Fruit fly (Drosophila melanogaster) whole organism, embryonic: ENCODE data around the gene alpha-Est9.

Source experiments
- Adf1 ChIP-seq: fragments of 200-800 bp; sonication (Bioruptor generic); IDR thresholded peaks from 2 replicates; pipeline ENCODE4 v1.3.6; 2022; ENCODE audit warnings: missing biosample characterization, missing genetic modification characterization
- Bgb ChIP-seq: fragments of 200-800 bp; sonication (Bioruptor generic); IDR thresholded peaks from 2 replicates; pipeline ENCODE4 v1.3.6; 2022; ENCODE audit warnings: missing biosample characterization, missing genetic modification characterization; ENCODE audit not compliant: partially characterized antibody
- CG10321 ChIP-seq: fragments of 200-800 bp; sonication (Bioruptor generic); IDR thresholded peaks from 2 replicates; pipeline ENCODE4 v1.3.6; 2022; ENCODE audit warnings: missing biosample characterization, missing genetic modification characterization
- CG10959 ChIP-seq: fragments of 200-800 bp; sonication (Bioruptor generic); IDR thresholded peaks from 2 replicates; pipeline ENCODE4 v1.3.6; 2022; ENCODE audit warnings: missing biosample characterization, missing genetic modification characterization
- CG11247 ChIP-seq: fragments of 200-800 bp; sonication (Bioruptor generic); IDR thresholded peaks from 2 replicates; pipeline ENCODE4 v1.3.6; 2022; ENCODE audit warnings: missing biosample characterization, missing genetic modification characterization
- CG12942 ChIP-seq: fragments of 200-800 bp; sonication (Bioruptor generic); optimal IDR thresholded peaks from 3 replicates; lab custom pipeline; 2016; ENCODE audit warnings: missing biosample characterization, missing genetic modification characterization
- CG13775 ChIP-seq: fragments of 200-800 bp; sonication (Bioruptor generic); optimal IDR thresholded peaks from 3 replicates; lab custom pipeline; 2017; ENCODE audit warnings: missing biosample characterization, mild to moderate bottlenecking, missing genetic modification characterization
- CG13894 ChIP-seq: fragments of 200-800 bp; sonication (Bioruptor generic); optimal IDR thresholded peaks from 3 replicates; lab custom pipeline; 2018; ENCODE audit warnings: missing biosample characterization, mild to moderate bottlenecking, missing genetic modification characterization, moderate library complexity
- CG14860 ChIP-seq: fragments of 200-800 bp; sonication (Bioruptor generic); IDR thresholded peaks from 3 replicates; pipeline ENCODE4 v1.3.6; 2022; ENCODE audit warnings: missing biosample characterization, missing genetic modification characterization; ENCODE audit not compliant: partially characterized antibody
- CG15269 ChIP-seq: fragments of 200-800 bp; sonication (Bioruptor generic); optimal IDR thresholded peaks from 2 replicates; lab custom pipeline; 2018; ENCODE audit warnings: missing biosample characterization, mild to moderate bottlenecking, missing genetic modification characterization, moderate library complexity
- CG17328 ChIP-seq: fragments of 200-800 bp; sonication (Bioruptor generic); IDR thresholded peaks from 2 replicates; pipeline ENCODE4 v1.3.6; 2022; ENCODE audit warnings: missing biosample characterization, missing genetic modification characterization
- CG2199 ChIP-seq: fragments of 200-800 bp; sonication (Bioruptor generic); IDR thresholded peaks from 3 replicates; pipeline ENCODE4 v1.3.6; 2022; ENCODE audit warnings: missing biosample characterization, missing genetic modification characterization
- CG30403 ChIP-seq: fragments of 200-800 bp; sonication (Bioruptor generic); optimal IDR thresholded peaks from 3 replicates; lab custom pipeline; 2016; ENCODE audit warnings: missing biosample characterization, missing genetic modification characterization
- CG34224 ChIP-seq: fragments of 200-800 bp; sonication (Bioruptor generic); IDR thresholded peaks from 3 replicates; pipeline ENCODE4 v1.3.6; 2022; ENCODE audit warnings: missing biosample characterization, missing genetic modification characterization; ENCODE audit not compliant: partially characterized antibody
- CG34422 ChIP-seq: fragments of 200-800 bp; sonication (Bioruptor generic); IDR thresholded peaks from 3 replicates; pipeline ENCODE4 v1.3.6; 2022; ENCODE audit warnings: missing biosample characterization, missing genetic modification characterization
- CG4820 ChIP-seq: fragments of 200-800 bp; sonication (Bioruptor generic); optimal IDR thresholded peaks from 3 replicates; lab custom pipeline; 2016; ENCODE audit warnings: missing biosample characterization, missing genetic modification characterization
- CG4854 ChIP-seq: fragments of 200-800 bp; sonication (Bioruptor generic); optimal IDR thresholded peaks from 2 replicates; lab custom pipeline; 2016; ENCODE audit warnings: missing biosample characterization, missing genetic modification characterization, inconsistent platforms
- CG6791 ChIP-seq: fragments of 200-800 bp; sonication (Bioruptor generic); IDR thresholded peaks from 3 replicates; pipeline ENCODE4 v1.3.6; 2022; ENCODE audit warnings: missing biosample characterization, missing genetic modification characterization; ENCODE audit not compliant: partially characterized antibody
- CG7556 ChIP-seq: fragments of 200-800 bp; sonication (Bioruptor generic); optimal IDR thresholded peaks from 2 replicates; lab custom pipeline; 2017; ENCODE audit warnings: missing biosample characterization, mild to moderate bottlenecking, missing genetic modification characterization
- CG7963 ChIP-seq: fragments of 200-800 bp; sonication (Bioruptor generic); IDR thresholded peaks from 3 replicates; pipeline ENCODE4 v1.3.6; 2022; ENCODE audit warnings: missing biosample characterization, missing genetic modification characterization; ENCODE audit not compliant: partially characterized antibody
- CG9437 ChIP-seq: fragments of 200-800 bp; sonication (Bioruptor generic); optimal IDR thresholded peaks from 2 replicates; lab custom pipeline; 2018; ENCODE audit warnings: missing biosample characterization, mild to moderate bottlenecking, missing genetic modification characterization
- CG9817 ChIP-seq: fragments of 200-800 bp; sonication (Bioruptor generic); optimal IDR thresholded peaks from 2 replicates; lab custom pipeline; 2018; ENCODE audit warnings: missing biosample characterization, mild to moderate bottlenecking, missing genetic modification characterization, moderate library complexity
- Eip74EF ChIP-seq, 2 experiments: fragments of 200-800 bp in 1 of 2; fragments of >200 bp in 1 of 2; sonication (Bioruptor generic) in 1 of 2; optimal IDR thresholded peaks; 2 replicates each; lab custom pipeline; 2017 to 2019; ENCODE audit warnings: missing biosample characterization in 2 of 2, missing genetic modification characterization in 2 of 2, mild to moderate bottlenecking in 1 of 2, moderate library complexity in 1 of 2
- Elba2 ChIP-seq: fragments of 200-800 bp; sonication (Bioruptor generic); optimal IDR thresholded peaks from 3 replicates; lab custom pipeline; 2016; ENCODE audit warnings: missing biosample characterization, missing genetic modification characterization
- Fer2 ChIP-seq: fragments of 200-800 bp; sonication (Bioruptor generic); optimal IDR thresholded peaks from 2 replicates; lab custom pipeline; 2018; ENCODE audit warnings: missing biosample characterization, mild to moderate bottlenecking, missing genetic modification characterization, moderate library complexity
- Gsc ChIP-seq: fragments of 200-800 bp; sonication (Bioruptor generic); IDR thresholded peaks from 2 replicates; pipeline ENCODE4 v1.3.6; 2022; ENCODE audit warnings: missing biosample characterization, missing genetic modification characterization
- HLHmδ ChIP-seq: fragments of 200-800 bp; sonication (Bioruptor generic); optimal IDR thresholded peaks from 2 replicates; lab custom pipeline; 2018; ENCODE audit warnings: missing biosample characterization, mild to moderate bottlenecking, missing genetic modification characterization, moderate library complexity
- Mad ChIP-seq: fragments of 200-800 bp; sonication (Bioruptor generic); optimal IDR thresholded peaks from 2 replicates; lab custom pipeline; 2016; ENCODE audit warnings: missing biosample characterization, missing genetic modification characterization
- Ssrp ChIP-seq: fragments of 200-800 bp; sonication (Bioruptor generic); optimal IDR thresholded peaks from 2 replicates; lab custom pipeline; 2018; ENCODE audit warnings: missing biosample characterization, mild to moderate bottlenecking, missing genetic modification characterization, moderate library complexity
- Xrp1 ChIP-seq: fragments of 200-800 bp; sonication (Bioruptor generic); IDR thresholded peaks from 2 replicates; pipeline ENCODE4 v1.3.6; 2022; ENCODE audit warnings: missing biosample characterization, missing genetic modification characterization
- YL-1 ChIP-seq: fragments of 200-800 bp; sonication (Bioruptor generic); optimal IDR thresholded peaks from 3 replicates; lab custom pipeline; 2017; ENCODE audit warnings: missing biosample characterization, mild to moderate bottlenecking, missing genetic modification characterization
- ac ChIP-seq: fragments of 200-800 bp; sonication (Bioruptor generic); optimal IDR thresholded peaks from 3 replicates; lab custom pipeline; 2017; ENCODE audit warnings: missing biosample characterization, mild to moderate bottlenecking, missing genetic modification characterization
- ato ChIP-seq: fragments of 200-800 bp; sonication (Bioruptor generic); IDR thresholded peaks from 2 replicates; pipeline ENCODE4 v1.3.6; 2022; ENCODE audit warnings: missing biosample characterization, missing genetic modification characterization; ENCODE audit not compliant: partially characterized antibody
- btn ChIP-seq: fragments of 200-800 bp; sonication (Bioruptor generic); optimal IDR thresholded peaks from 2 replicates; lab custom pipeline; 2016; ENCODE audit warnings: missing biosample characterization, missing genetic modification characterization
- cad ChIP-seq: fragments of >200 bp; optimal IDR thresholded peaks from 2 replicates; lab custom pipeline; 2017; ENCODE audit warnings: missing biosample characterization, missing genetic modification characterization
- hb ChIP-seq: fragments of 200-800 bp; sonication (Bioruptor generic); IDR thresholded peaks from 3 replicates; pipeline ENCODE4 v1.3.6; 2022; ENCODE audit warnings: missing biosample characterization, missing genetic modification characterization; ENCODE audit not compliant: partially characterized antibody
- jing ChIP-seq: fragments of 200-800 bp; sonication (Bioruptor generic); optimal IDR thresholded peaks from 2 replicates; lab custom pipeline; 2018; ENCODE audit warnings: missing biosample characterization, mild to moderate bottlenecking, missing genetic modification characterization
- knrl ChIP-seq: fragments of 200-800 bp; sonication (Bioruptor generic); IDR thresholded peaks from 3 replicates; pipeline ENCODE4 v1.3.6; 2022; ENCODE audit warnings: missing biosample characterization, missing genetic modification characterization; ENCODE audit not compliant: partially characterized antibody
- pho ChIP-seq: fragments of 200-800 bp; sonication (Bioruptor generic); optimal IDR thresholded peaks from 2 replicates; lab custom pipeline; 2016; ENCODE audit warnings: missing biosample characterization, missing genetic modification characterization
- row ChIP-seq: fragments of 200-800 bp; sonication (Bioruptor generic); IDR thresholded peaks from 3 replicates; pipeline ENCODE4 v1.3.6; 2022; ENCODE audit warnings: missing biosample characterization, missing genetic modification characterization
- sens ChIP-seq: fragments of 200-800 bp; sonication (Bioruptor generic); peaks from one replicate; lab custom pipeline; 2016; ENCODE audit warnings: missing biosample characterization, missing genetic modification characterization
- sens-2 ChIP-seq: fragments of 200-800 bp; sonication (Bioruptor generic); IDR thresholded peaks from 2 replicates; pipeline ENCODE4 v1.3.6; 2022; ENCODE audit warnings: missing biosample characterization, missing genetic modification characterization
- sim ChIP-seq: fragments of 200-800 bp; sonication (Bioruptor generic); IDR thresholded peaks from 2 replicates; pipeline ENCODE4 v1.3.6; 2022; ENCODE audit warnings: missing biosample characterization, missing genetic modification characterization
- sqz ChIP-seq: fragments of 200-800 bp; sonication (Bioruptor generic); optimal IDR thresholded peaks from 3 replicates; lab custom pipeline; 2018; ENCODE audit warnings: missing biosample characterization, mild to moderate bottlenecking, missing genetic modification characterization
- unc-4 ChIP-seq: fragments of 200-800 bp; sonication (Bioruptor generic); IDR thresholded peaks from 2 replicates; pipeline ENCODE4 v1.3.6; 2022; ENCODE audit warnings: missing biosample characterization, missing genetic modification characterization; ENCODE audit not compliant: partially characterized antibody
- vnd ChIP-seq: fragments of 200-800 bp; sonication (Bioruptor generic); IDR thresholded peaks from 3 replicates; pipeline ENCODE4 v1.3.6; 2022; ENCODE audit warnings: missing biosample characterization, missing genetic modification characterization; ENCODE audit not compliant: partially characterized antibody
- vvl ChIP-seq: fragments of 200-800 bp; sonication (Bioruptor generic); IDR thresholded peaks from 2 replicates; pipeline ENCODE4 v1.3.6; 2022; ENCODE audit warnings: missing biosample characterization, missing genetic modification characterization

The alpha-Est9 gene

DNA sequence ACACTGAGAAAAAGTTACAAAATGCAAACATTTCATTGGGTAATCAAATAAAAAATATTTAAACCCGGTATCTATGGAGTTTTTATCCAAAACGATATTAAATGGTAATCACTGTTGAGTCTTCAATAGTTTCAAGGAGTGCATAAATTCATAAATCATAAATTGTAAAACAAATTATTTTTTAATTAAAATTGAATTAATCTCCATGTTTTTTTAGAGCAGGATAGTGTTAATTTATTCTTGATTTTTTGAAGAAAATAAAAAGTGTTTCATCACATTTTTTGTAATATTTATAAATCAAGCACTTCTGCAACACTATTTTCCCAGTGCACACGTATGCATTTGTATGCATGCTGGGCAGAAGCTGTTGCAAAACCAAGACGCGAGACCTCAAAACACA, 14.0 kb downstream of the alpha-Est9 start (continued):
- TF ChIP-seq row (GFP tag; lab: Robert Waterston, UW): peak; percentile 44
- TF ChIP-seq CG12942: peak; percentile 20
- no peak for TF ChIP-seq btn
- peak; percentile 17 for TF ChIP-seq Fer2 (tag; lab: Kevin White, UChicago)
- peak; percentile 19; the same call in 1 of the 2 replicates for TF ChIP-seq CG17328 (GFP tag; lab: Robert Waterston, UW)
- peak; percentile 73 for TF ChIP-seq CG9437 (GFP tag; lab: Kevin White, UChicago)
- peak; percentile 69 for TF ChIP-seq sens (GFP tag; lab: Kevin White, UChicago)
- TF ChIP-seq CG34422: 0 out of 3 replicates have a peak, but pooled peaks have one; percentile 46
- TF ChIP-seq CG10959 (GFP tag; lab: Robert Waterston, UW): no peak
- peak in 1 of 2 experiments; percentile 52 for TF ChIP-seq Eip74EF (GFP tag; optimal IDR thresholded peaks at IDR 0.05; lab: Kevin White, UChicago)
- peak; percentile 34 for TF ChIP-seq jing (GFP tag; lab: Kevin White, UChicago)
- TF ChIP-seq Xrp1: 0 out of 2 replicates have a peak, but pooled peaks have one; percentile 9
- peak; percentile 70 for TF ChIP-seq CG30403 (GFP tag; lab: Kevin White, UChicago)
- no peak for TF ChIP-seq CG7963 (GFP tag; lab: Robert Waterston, UW)

DNA sequence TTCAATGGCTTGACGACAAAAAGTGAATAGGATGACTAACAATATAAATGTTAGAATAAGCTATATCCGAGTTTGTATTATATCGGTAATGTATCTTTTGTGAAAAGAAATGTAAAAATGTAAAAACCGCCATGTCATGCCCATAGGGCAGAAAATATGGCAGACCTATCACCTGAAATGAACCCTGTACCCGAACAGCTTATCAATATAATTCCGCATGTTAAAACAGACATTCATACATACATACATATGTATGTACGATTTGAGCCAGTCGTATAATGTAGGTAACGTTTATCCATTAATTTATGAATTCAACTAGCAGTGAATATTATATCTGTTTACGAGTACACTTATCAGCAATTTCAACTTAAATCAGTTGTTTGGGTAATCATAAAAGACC, 15.0 kb downstream of the alpha-Est9 start:
- no peak for TF ChIP-seq YL-1 (GFP tag; lab: Kevin White, UChicago)
- no peak for TF ChIP-seq CG4854
- no peak for TF ChIP-seq sim
- TF ChIP-seq Adf1 (GFP tag; lab: Robert Waterston, UW): no peak
- no peak for TF ChIP-seq Ssrp
- TF ChIP-seq CG10321 (GFP tag; lab: Robert Waterston, UW): no peak
- no peak for TF ChIP-seq ac
- TF ChIP-seq pho (GFP tag; lab: Kevin White, UChicago): no peak
- no peak for TF ChIP-seq sens-2 (GFP tag; lab: Robert Waterston, UW)
- TF ChIP-seq knrl (GFP tag; lab: Robert Waterston, UW): no peak
- TF ChIP-seq CG2199: no peak
- TF ChIP-seq CG9817 (tag; lab: Kevin White, UChicago): no peak
- TF ChIP-seq CG13894: no peak
- TF ChIP-seq, all 482 proteins: peak for 0

DNA sequence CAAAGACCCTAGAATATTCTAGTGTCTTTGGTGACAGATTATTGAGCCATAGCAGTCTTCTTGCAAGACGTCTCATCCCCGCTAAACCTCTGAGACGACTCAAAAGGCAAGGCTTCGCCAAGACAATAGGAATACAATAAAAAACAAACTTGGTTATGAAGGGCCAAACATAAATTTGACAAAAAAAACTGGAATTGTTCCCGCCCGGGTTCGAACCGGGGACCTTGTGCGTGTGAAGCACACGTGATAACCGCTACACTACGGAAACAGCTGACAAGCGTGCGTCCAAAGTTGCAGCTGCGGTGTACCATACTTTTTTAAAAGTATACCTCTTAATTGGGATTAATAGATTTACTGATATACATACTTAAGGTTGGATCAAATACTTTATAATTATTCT, 29.2 kb downstream of the alpha-Est9 start:
- no peak for TF ChIP-seq unc-4 (GFP tag; lab: Robert Waterston, UW)
- peak; percentile 41; the same call in 1 of the 3 replicates for TF ChIP-seq CG6791 (GFP tag; lab: Robert Waterston, UW)
- TF ChIP-seq Elba2 (GFP tag; lab: Kevin White, UChicago): peak; percentile 72
- peak; percentile 55; the same call in 1 of the 2 replicates for TF ChIP-seq Bgb (GFP tag; lab: Robert Waterston, UW)
- TF ChIP-seq HLHmδ (GFP tag; lab: Kevin White, UChicago): no peak
- TF ChIP-seq CG10959 (GFP tag; lab: Robert Waterston, UW): no peak
- TF ChIP-seq sqz (GFP tag; lab: Kevin White, UChicago): peak; percentile 8
- peak; percentile 66 for TF ChIP-seq ato (GFP tag; lab: Robert Waterston, UW)
- TF ChIP-seq CG2199: peak; percentile 74; the same call in 1 of the 3 replicates
- no peak for TF ChIP-seq Gsc
- peak; percentile 17 for TF ChIP-seq cad (GFP tag; lab: Kevin White, UChicago)
- no peak for TF ChIP-seq CG7556 (GFP tag; lab: Kevin White, UChicago)
- TF ChIP-seq CG34224 (GFP tag; lab: Robert Waterston, UW): peak; percentile 19; the same call in 1 of the 3 replicates
- peak; percentile 45; the same call in 1 of the 3 replicates for TF ChIP-seq CG14860 (GFP tag; lab: Robert Waterston, UW)
- TF ChIP-seq CG7963 (GFP tag; lab: Robert Waterston, UW): 0 out of 3 replicates have a peak, but pooled peaks have one; percentile 48
- TF ChIP-seq Mad (GFP tag; lab: Kevin White, UChicago): no peak
- no peak for TF ChIP-seq CG15269
- TF ChIP-seq CG11247 (GFP tag; lab: Robert Waterston, UW): no peak
- no peak for TF ChIP-seq sens-2 (GFP tag; lab: Robert Waterston, UW)
- no peak for TF ChIP-seq CG4820 (GFP tag; lab: Kevin White, UChicago)
- TF ChIP-seq CG12942: no peak
- TF ChIP-seq vvl (GFP tag; lab: Robert Waterston, UW): no peak
- peak; percentile 9; the same call in 1 of the 3 replicates for TF ChIP-seq hb (GFP tag; lab: Robert Waterston, UW)
- no peak for TF ChIP-seq CG13775
- TF ChIP-seq vnd (GFP tag; lab: Robert Waterston, UW): 0 out of 3 replicates have a peak, but pooled peaks have one; percentile 26
